Worm (Caenorhabditis elegans) whole organism, L4 larva: ENCODE data around the gene cnk-1.

Experiments used
- F26F4.8 ChIP-seq: fragments of 200-800 bp; sonication (Bioruptor generic); conservative IDR thresholded peaks from 2 replicates; pipeline ENCODE4 v1.3.6; 2022; ENCODE audit warnings: missing genetic modification characterization, missing compliant biosample characterization
- Y75B8A.6 ChIP-seq: fragments of 200-800 bp; sonication (Bioruptor generic); IDR thresholded peaks from 2 replicates; pipeline ENCODE4 v1.3.6; 2022; ENCODE audit warnings: missing genetic modification reagents, missing genetic modification characterization, missing compliant biosample characterization
- ZK337.2 ChIP-seq: fragments of 200-800 bp; sonication (Bioruptor generic); IDR thresholded peaks from 2 replicates; pipeline ENCODE4 v1.3.6; 2022; ENCODE audit warnings: missing genetic modification reagents, missing genetic modification characterization, missing compliant biosample characterization
- aha-1 ChIP-seq: fragments of 150-350 bp; peaks from one replicate; lab custom pipeline; 2014; ENCODE audit warnings: missing biosample characterization, missing genetic modification characterization
- ceh-20 ChIP-seq: fragments of 200-800 bp; sonication (Bioruptor generic); IDR thresholded peaks from 2 replicates; pipeline ENCODE4 v1.3.6; 2022; ENCODE audit warnings: missing genetic modification reagents, missing genetic modification characterization, missing compliant biosample characterization
- ceh-44 ChIP-seq: fragments of 200-800 bp; sonication (Bioruptor generic); IDR thresholded peaks from 2 replicates; pipeline ENCODE4 v1.3.6; 2022; ENCODE audit warnings: missing genetic modification reagents, missing genetic modification characterization, missing compliant biosample characterization
- cey-2 ChIP-seq: sonication (generic microtip); optimal IDR thresholded peaks from 3 replicates; lab custom pipeline; 2017; ENCODE audit warnings: missing genetic modification characterization, mild to moderate bottlenecking, missing compliant biosample characterization, antibody characterized with exemption, borderline replicate concordance; ENCODE audit not compliant: insufficient read depth
- duxl-1 ChIP-seq: sonication (generic microtip); optimal IDR thresholded peaks from 2 replicates; lab custom pipeline; 2016; ENCODE audit warnings: mild to moderate bottlenecking, missing genetic modification characterization, moderate library complexity, missing compliant biosample characterization; ENCODE audit not compliant: poor library complexity
- egl-27 ChIP-seq: sonication (generic microtip); optimal IDR thresholded peaks from 3 replicates; lab custom pipeline; 2017; ENCODE audit warnings: missing biosample characterization, missing genetic modification reagents, missing genetic modification characterization
- egl-43 ChIP-seq: fragments of 200-800 bp; sonication (Bioruptor generic); IDR thresholded peaks from 2 replicates; pipeline ENCODE4 v1.3.6; 2022; ENCODE audit warnings: missing genetic modification reagents, missing genetic modification characterization, missing compliant biosample characterization
- fkh-10 ChIP-seq: fragments of 150-350 bp; optimal IDR thresholded peaks from 2 replicates; lab custom pipeline; 2014; ENCODE audit warnings: missing biosample characterization, missing genetic modification reagents, missing genetic modification characterization
- hif-1 ChIP-seq, 2 experiments: sonication (generic microtip); optimal IDR thresholded peaks; 2 replicates each; lab custom pipeline; 2016 to 2017; ENCODE audit warnings: missing compliant biosample characterization in 2 of 2, missing genetic modification characterization in 2 of 2, missing genetic modification reagents in 2 of 2, missing genotype in 2 of 2, mild to moderate bottlenecking in 1 of 2
- hmg-1.1 ChIP-seq: fragments of 200-800 bp; sonication (Bioruptor generic); IDR thresholded peaks from 2 replicates; pipeline ENCODE4 v1.3.6; 2022; ENCODE audit warnings: missing genetic modification reagents, missing genetic modification characterization, missing compliant biosample characterization
- jun-1 ChIP-seq: fragments of 150-350 bp; optimal IDR thresholded peaks from 2 replicates; lab custom pipeline; 2014; ENCODE audit warnings: missing biosample characterization, missing genetic modification reagents, missing genetic modification characterization
- lin-38 ChIP-seq: fragments of 200-800 bp; sonication (Bioruptor generic); IDR thresholded peaks from 2 replicates; pipeline ENCODE4 v1.3.6; 2022; ENCODE audit warnings: missing genetic modification reagents, missing genetic modification characterization, missing compliant biosample characterization
- lin-39 ChIP-seq: fragments of 150-350 bp; optimal IDR thresholded peaks from 2 replicates; lab custom pipeline; 2014; ENCODE audit warnings: missing biosample characterization, missing genetic modification reagents, missing genetic modification characterization
- mes-2 ChIP-seq: sonication (generic microtip); optimal IDR thresholded peaks from 2 replicates; lab custom pipeline; 2016; ENCODE audit warnings: missing genotype, mild to moderate bottlenecking, missing genetic modification characterization, missing compliant biosample characterization; ENCODE audit not compliant: poor library complexity, severe bottlenecking
- nhr-11 ChIP-seq: fragments of 150-350 bp; optimal IDR thresholded peaks from 2 replicates; lab custom pipeline; 2014; ENCODE audit warnings: missing biosample characterization, missing genetic modification characterization
- nhr-237 ChIP-seq: sonication (generic microtip); optimal IDR thresholded peaks from 2 replicates; lab custom pipeline; 2017; ENCODE audit warnings: missing biosample characterization, missing genetic modification characterization
- nhr-28 ChIP-seq: fragments of 150-350 bp; optimal IDR thresholded peaks from 2 replicates; lab custom pipeline; 2014; ENCODE audit warnings: missing biosample characterization, missing genetic modification characterization
- nhr-42 ChIP-seq: fragments of 200-800 bp; sonication (Bioruptor generic); IDR thresholded peaks from 2 replicates; pipeline ENCODE4 v1.3.6; 2022; ENCODE audit warnings: missing genetic modification characterization, missing compliant biosample characterization
- set-16 ChIP-seq: fragments of 200-800 bp; sonication (Bioruptor generic); IDR thresholded peaks from 2 replicates; pipeline ENCODE4 v1.3.6; 2022; ENCODE audit warnings: missing genetic modification reagents, missing genetic modification characterization, missing compliant biosample characterization
- unc-62 ChIP-seq, 3 experiments: fragments of 150-350 bp in 1 of 3; sonication (generic microtip); optimal IDR thresholded peaks in 2 of 3; peaks in 1 of 3; 1 replicate in 1 of 3; 2 replicates in 2 of 3; lab custom pipeline; 2014 to 2017; ENCODE audit warnings: missing biosample characterization in 3 of 3, missing genetic modification characterization in 3 of 3, missing genetic modification reagents in 3 of 3, missing genotype in 1 of 3
- zfp-2 ChIP-seq: sonication (generic microtip); optimal IDR thresholded peaks from 2 replicates; lab custom pipeline; 2016; ENCODE audit warnings: mild to moderate bottlenecking, missing genetic modification characterization, missing compliant biosample characterization
- ztf-11 ChIP-seq: fragments of 150-350 bp; optimal IDR thresholded peaks from 2 replicates; lab custom pipeline; 2014; ENCODE audit warnings: missing biosample characterization, missing genetic modification characterization

Gene cnk-1

DNA sequence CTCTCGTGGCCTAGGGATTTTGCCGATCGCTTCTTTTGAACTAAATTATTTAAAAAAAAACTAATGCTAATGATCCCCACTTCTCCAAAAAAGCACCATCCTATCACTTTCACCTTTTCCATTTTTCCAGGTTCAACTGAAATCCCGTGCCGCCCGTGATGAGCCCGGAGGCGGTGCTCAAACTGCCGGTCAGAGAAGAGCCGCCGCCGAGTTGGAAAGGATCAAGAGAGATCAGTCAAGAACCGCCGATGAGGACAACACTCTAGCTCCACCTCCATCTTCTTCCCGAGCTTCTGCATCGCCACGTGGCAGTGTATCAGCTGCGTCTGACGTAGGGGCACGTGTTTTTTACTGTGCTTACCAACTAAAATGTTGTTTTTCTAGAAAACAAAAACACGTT, 17.7 kb upstream of the cnk-1 start:
- TF ChIP-seq set-16 (peak; percentile 75), F26F4.8 (GFP tag; lab: Robert Waterston, UW) (no peak), egl-43 (0 out of 2 replicates have a peak, but pooled peaks have one; percentile 14), unc-62 (GFP tag; optimal IDR thresholded peaks at IDR 0.05 in 1 of 2; lab: Kevin White, UChicago) (peak in 1 of 2 experiments; percentile 1), unc-62 (tag; optimal IDR thresholded peaks at IDR 0.05; lab: Kevin White, UChicago) (no peak)

DNA sequence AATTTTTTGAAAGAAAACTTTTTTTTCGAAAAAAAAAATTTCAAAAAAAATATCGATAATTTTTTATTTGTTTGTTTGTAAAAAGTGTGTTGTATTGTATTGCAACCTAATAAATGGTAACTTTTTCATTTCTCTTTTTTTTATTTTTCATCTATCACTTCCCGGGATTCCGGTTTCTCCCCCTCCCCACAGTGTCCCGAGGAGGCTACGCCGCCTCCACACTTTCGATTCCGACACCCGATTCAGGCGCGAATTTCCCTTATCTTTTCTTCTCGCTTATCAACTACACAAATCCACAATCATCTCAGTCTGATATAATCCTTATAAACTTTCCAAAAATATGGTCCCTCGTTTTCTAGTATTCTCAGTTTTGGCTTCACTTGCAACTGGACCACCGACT, 16.5 kb upstream of the cnk-1 start, which contains the start of gene R01H10.4:
TSS of gene R01H10.4 (plus strand) at position 236 of the 400 bp plus-strand sequence.
- TF ChIP-seq egl-27 (tag; lab: Kevin White, UChicago) (no peak), hif-1 (tag; optimal IDR thresholded peaks at IDR 0.05; lab: Kevin White, UChicago) (no peak), nhr-42 (GFP tag; lab: Robert Waterston, UW) (no peak), nhr-28 (tag; lab: Kevin White, UChicago) (peak; percentile 73), aha-1 (tag; lab: Kevin White, UChicago) (peak; percentile 53), lin-38 (GFP tag; lab: Robert Waterston, UW) (no peak), nhr-11 (tag; lab: Kevin White, UChicago) (no peak), hmg-1.1 (GFP tag; lab: Robert Waterston, UW) (no peak), Y75B8A.6 (GFP tag; lab: Robert Waterston, UW) (no peak), cey-2 (tag; lab: Kevin White, UChicago) (no peak)

DNA sequence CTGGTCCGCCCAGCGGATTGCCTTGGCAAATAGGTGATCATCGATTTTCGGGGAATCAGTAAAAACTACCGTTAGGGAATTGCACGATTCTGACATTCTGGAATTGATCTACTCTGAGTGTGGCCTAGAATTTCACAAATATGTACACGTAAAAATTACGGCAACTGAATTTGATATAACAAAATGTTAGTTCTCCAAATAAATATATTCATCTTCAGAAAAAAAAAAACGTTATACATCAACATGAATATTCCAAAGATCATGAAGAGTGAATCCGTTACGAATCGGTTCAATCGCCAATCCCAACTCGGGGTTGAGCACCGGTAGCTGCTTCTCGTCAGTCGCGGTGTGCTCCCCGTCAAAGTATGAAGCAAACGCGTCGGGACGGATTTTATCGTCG, 12.4 kb upstream of the cnk-1 start, which contains the start of gene rip-1:
TSS of gene rip-1 (minus strand) at position 101 of the 400 bp plus-strand sequence.
- no peak for TF ChIP-seq nhr-237 (tag; lab: Kevin White, UChicago)
- TF ChIP-seq nhr-11 (tag; lab: Kevin White, UChicago): no peak
- TF ChIP-seq lin-39 (tag; lab: Kevin White, UChicago): no peak
- TF ChIP-seq duxl-1 (tag; lab: Kevin White, UChicago): no peak
- TF ChIP-seq, all 104 proteins: peak for 0

DNA sequence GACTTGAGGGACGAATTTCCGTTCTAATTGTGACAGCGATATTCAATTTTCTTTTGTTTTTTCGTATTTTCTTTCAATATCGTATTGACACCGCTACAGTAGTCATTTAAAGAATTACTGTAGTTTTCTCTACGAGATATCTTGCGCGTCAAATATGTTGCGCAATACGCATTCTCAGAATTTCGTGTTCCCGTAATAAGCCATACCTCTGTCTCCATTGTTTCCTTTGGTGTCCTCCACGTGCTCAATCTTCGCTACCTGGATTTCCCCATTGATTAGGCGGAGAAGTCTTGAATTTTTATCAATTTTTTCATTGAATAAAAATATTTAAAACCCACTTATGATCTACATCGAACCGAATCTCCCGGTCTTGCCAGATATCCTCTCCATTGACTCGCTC, 9.8 kb upstream of the cnk-1 start:
- no peak for TF ChIP-seq duxl-1 (tag; lab: Kevin White, UChicago)
- peak in 1 of 2 experiments; percentile 94 for TF ChIP-seq unc-62 (GFP tag; optimal IDR thresholded peaks at IDR 0.05 in 1 of 2; lab: Kevin White, UChicago)
- no peak for TF ChIP-seq unc-62 (tag; optimal IDR thresholded peaks at IDR 0.05; lab: Kevin White, UChicago)
- no peak for TF ChIP-seq aha-1 (tag; lab: Kevin White, UChicago)
- TF ChIP-seq jun-1 (tag; lab: Kevin White, UChicago): no peak
- no peak for TF ChIP-seq zfp-2 (tag; lab: Kevin White, UChicago)
- TF ChIP-seq ztf-11 (tag; lab: Kevin White, UChicago): no peak

DNA sequence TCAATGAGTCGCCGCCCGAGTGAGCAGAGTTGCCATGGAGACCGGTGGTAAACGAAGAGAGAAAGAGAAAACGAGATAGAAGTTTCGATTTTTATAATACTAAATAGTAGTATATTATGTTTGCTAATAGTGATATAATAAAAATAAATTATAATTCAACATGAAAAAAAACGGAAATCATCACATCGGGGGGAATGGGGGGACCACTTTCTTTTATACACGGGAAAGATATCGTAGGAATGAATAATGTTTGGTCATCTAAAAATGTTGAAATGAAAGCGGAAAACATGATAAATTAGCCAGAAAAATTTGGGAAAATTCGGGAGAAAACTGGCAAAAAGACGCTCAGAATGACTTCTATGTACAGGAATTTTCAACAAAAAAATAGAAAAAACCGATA, 9.4 kb upstream of the cnk-1 start, which contains the start of gene bbs-5:
TSS of gene bbs-5 (minus strand) at position 101 of the 400 bp plus-strand sequence.
- TF ChIP-seq lin-39 (tag; lab: Kevin White, UChicago): no peak
- TF ChIP-seq nhr-28 (tag; lab: Kevin White, UChicago): no peak
- TF ChIP-seq fkh-10 (GFP tag; lab: Kevin White, UChicago): no peak
- no peak for TF ChIP-seq F26F4.8 (GFP tag; lab: Robert Waterston, UW)
- TF ChIP-seq ceh-20: no peak
- no peak for TF ChIP-seq ceh-44 (GFP tag; lab: Robert Waterston, UW)
- TF ChIP-seq set-16: no peak

DNA sequence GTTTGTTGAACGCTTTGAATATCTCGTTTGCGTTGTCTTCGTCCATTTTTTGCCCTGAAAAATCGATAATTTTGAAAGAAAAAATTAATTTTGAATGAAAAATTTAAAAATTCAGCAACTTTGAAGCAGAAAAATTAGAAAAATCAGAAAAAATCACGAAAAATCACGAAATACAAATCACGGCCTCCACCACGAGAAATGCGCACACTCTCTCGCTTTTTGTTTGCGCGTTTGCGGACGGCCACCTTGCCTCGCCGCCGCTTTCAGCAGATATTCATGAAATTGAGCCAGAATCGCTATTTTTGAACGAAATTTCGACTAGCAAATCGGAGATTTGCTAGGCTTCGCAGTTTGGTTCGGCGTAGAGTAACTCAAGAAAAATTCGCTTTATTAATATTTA, 4.2 kb upstream of the cnk-1 start, which contains the start of gene inpp-4B:
TSS of gene inpp-4B (minus strand) at position 54 of the 400 bp plus-strand sequence.
- TF ChIP-seq lin-38 (GFP tag; lab: Robert Waterston, UW) (peak; percentile 57; the same call in 1 of the 2 replicates), hmg-1.1 (GFP tag; lab: Robert Waterston, UW) (0 out of 2 replicates have a peak, but pooled peaks have one; percentile 14), ZK337.2 (GFP tag; lab: Robert Waterston, UW) (0 out of 2 replicates have a peak, but pooled peaks have one; percentile 8), mes-2 (tag; lab: Kevin White, UChicago) (peak; percentile 17)
